Worm (Caenorhabditis elegans): ENCODE measurements around the gene mmaa-1.

The mmaa-1 gene

DNA sequence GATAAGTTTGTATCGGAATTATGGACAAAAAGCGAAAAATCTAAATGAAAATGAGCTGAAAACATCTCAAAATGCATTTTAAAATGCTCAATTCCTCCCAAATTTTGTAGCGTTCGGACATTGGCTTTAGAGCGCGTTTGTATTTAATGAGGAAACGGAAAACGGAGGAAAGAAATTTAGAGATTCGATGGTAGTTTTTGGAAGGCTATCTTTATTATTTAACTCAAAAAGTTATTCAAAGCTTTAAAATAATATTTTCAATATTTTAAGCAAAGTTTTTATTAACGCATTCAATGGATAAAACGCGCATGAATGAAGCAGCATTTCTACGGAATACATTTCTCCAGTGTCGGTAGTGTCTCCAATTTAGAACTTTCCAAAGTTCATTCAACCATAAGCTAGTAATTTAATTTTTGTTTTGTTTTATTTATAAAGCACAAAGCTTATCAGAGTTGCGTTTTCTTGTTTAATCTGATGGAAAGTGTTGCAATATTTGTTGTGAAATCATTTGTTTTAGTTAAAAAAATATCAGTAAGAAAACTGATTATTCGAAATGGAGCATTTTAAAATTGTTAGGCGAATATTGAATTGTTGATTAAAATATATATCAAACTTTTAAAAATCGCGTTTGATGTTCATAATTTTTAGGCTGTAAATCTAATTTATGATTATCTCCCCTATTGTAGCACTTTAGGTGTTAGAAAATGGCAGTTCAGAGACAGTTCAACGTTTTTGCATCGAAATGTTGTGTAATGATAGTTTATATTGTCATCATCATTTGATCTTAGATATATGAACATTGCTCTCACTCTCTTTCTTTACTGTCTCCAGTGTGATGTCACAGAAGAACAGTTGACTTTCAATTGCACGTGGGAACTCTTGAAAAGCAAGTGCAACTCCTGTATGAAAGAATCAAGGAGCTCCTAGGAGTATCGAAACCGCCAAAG, 28.1 kb downstream of the mmaa-1 start (continued):
- peak; percentile 8 for TF ChIP-seq fkh-10 (GFP tag; optimal IDR thresholded peaks at IDR 0.05)
- TF ChIP-seq F16B12.6 (tag; optimal IDR thresholded peaks at IDR 0.05), result peak; percentile 31
- peak; percentile 75 for TF ChIP-seq dsc-1 (tag; optimal IDR thresholded peaks at IDR 0.05)
- no peak for TF ChIP-seq hlh-17 (GFP tag; optimal IDR thresholded peaks at IDR 0.05; ENCODE audit: borderline replicate concordance)
- no peak for TF ChIP-seq nhr-76 (tag; optimal IDR thresholded peaks at IDR 0.05)
- TF ChIP-seq lin-35 (GFP tag; optimal IDR thresholded peaks at IDR 0.05), result peak; percentile 72 to 78
- no peak for TF ChIP-seq tlp-1 (tag; optimal IDR thresholded peaks at IDR 0.05)
- TF ChIP-seq nhr-237 (tag; optimal IDR thresholded peaks at IDR 0.05), result peak; percentile 58
- TF ChIP-seq swsn-7 (tag; optimal IDR thresholded peaks at IDR 0.05), result peak; percentile 73
- peak; percentile 55 for TF ChIP-seq blmp-1 (tag; optimal IDR thresholded peaks at IDR 0.05)
- peak; percentile 62 for TF ChIP-seq fos-1 (tag; optimal IDR thresholded peaks at IDR 0.05)
- no peak for TF ChIP-seq zip-4 (GFP tag; optimal IDR thresholded peaks at IDR 0.05)
- TF ChIP-seq ces-1 (GFP tag; optimal IDR thresholded peaks at IDR 0.05), result no peak
- TF ChIP-seq dpl-1 (GFP tag; optimal IDR thresholded peaks at IDR 0.05), result peak; percentile 55 to 71 (median 61)
- TF ChIP-seq mef-2 (tag; optimal IDR thresholded peaks at IDR 0.05), result no peak
- no peak for TF ChIP-seq lin-39 (tag; optimal IDR thresholded peaks at IDR 0.05)
- TF ChIP-seq jun-1 (tag; optimal IDR thresholded peaks at IDR 0.05), result no peak
- TF ChIP-seq aha-1 (tag; optimal IDR thresholded peaks at IDR 0.05), result no peak
- peak; percentile 17 for TF ChIP-seq ceh-8 (GFP tag; optimal IDR thresholded peaks at IDR 0.05)
- no peak for TF ChIP-seq unc-62 (GFP tag; optimal IDR thresholded peaks at IDR 0.05)
- TF ChIP-seq nhr-19 (GFP tag; conservative IDR thresholded peaks at IDR 0.05), result peak; percentile 56
- peak; percentile 86 for TF ChIP-seq pax-3 (tag; optimal IDR thresholded peaks at IDR 0.05)
- TF ChIP-seq grh-1 (GFP tag; IDR thresholded peaks at IDR 0.05), result no peak
- no peak for TF ChIP-seq nhr-12 (tag; optimal IDR thresholded peaks at IDR 0.05)
- TF ChIP-seq nhr-11 (tag; optimal IDR thresholded peaks at IDR 0.05), result peak; percentile 23
- TF ChIP-seq efl-3 (GFP tag; optimal IDR thresholded peaks at IDR 0.05), result no peak
- no peak for TF ChIP-seq sup-37 (GFP tag; optimal IDR thresholded peaks at IDR 0.05)
- TF ChIP-seq snpc-4 (tag; optimal IDR thresholded peaks at IDR 0.05), result peak; percentile 66
- no peak for TF ChIP-seq sptf-1 (tag; optimal IDR thresholded peaks at IDR 0.05)
- TF ChIP-seq nhr-71 (tag; optimal IDR thresholded peaks at IDR 0.05), result peak; percentile 84
- peak; percentile 67 for TF ChIP-seq C04F5.9 (tag; optimal IDR thresholded peaks at IDR 0.05)
- peak; percentile 17 for TF ChIP-seq fkh-4 (tag; optimal IDR thresholded peaks at IDR 0.05; ENCODE audit: borderline replicate concordance)
- peak; percentile 75 for TF ChIP-seq sox-4 (tag; optimal IDR thresholded peaks at IDR 0.05)
- TF ChIP-seq unc-86 (tag; optimal IDR thresholded peaks at IDR 0.05), result peak; percentile 59
- no peak for TF ChIP-seq pqm-1 (tag; optimal IDR thresholded peaks at IDR 0.05)
- peak; percentile 81 for TF ChIP-seq xbp-1 (tag; optimal IDR thresholded peaks at IDR 0.05)
- TF ChIP-seq ceh-88 (GFP tag; IDR thresholded peaks at IDR 0.05), result peak; percentile 73
- peak; percentile 66 for TF ChIP-seq irx-1 (tag; optimal IDR thresholded peaks at IDR 0.05)
- TF ChIP-seq lin-14 (GFP tag; optimal IDR thresholded peaks at IDR 0.05), result peak; percentile 94
- no peak for TF ChIP-seq mab-9 (GFP tag; IDR thresholded peaks at IDR 0.05)
- TF ChIP-seq C16A3.4 (tag; optimal IDR thresholded peaks at IDR 0.05), result peak; percentile 86
- peak in 3 of 6 experiments; percentile 24 to 70 (median 42) for TF ChIP-seq elt-3 (tag; optimal IDR thresholded peaks at IDR 0.05)
- no peak for TF ChIP-seq unc-30 (tag; optimal IDR thresholded peaks at IDR 0.05)
- TF ChIP-seq Y116A8C.19 (tag; optimal IDR thresholded peaks at IDR 0.05; ENCODE audit: borderline replicate concordance), result no peak
- peak; percentile 65 for TF ChIP-seq vab-15 (tag; optimal IDR thresholded peaks at IDR 0.05)
- peak; percentile 65 for TF ChIP-seq egl-13 (tag; optimal IDR thresholded peaks at IDR 0.05)
- peak; percentile 74 for TF ChIP-seq tbx-2 (tag; optimal IDR thresholded peaks at IDR 0.05)
- TF ChIP-seq ceh-63 (GFP tag; optimal IDR thresholded peaks at IDR 0.05), result no peak
- peak; percentile 12 for TF ChIP-seq aly-2 (tag; optimal IDR thresholded peaks at IDR 0.05)
- no peak for TF ChIP-seq ets-5 (GFP tag; IDR thresholded peaks at IDR 0.05)
- peak; percentile 79 for TF ChIP-seq snu-23 (GFP tag; optimal IDR thresholded peaks at IDR 0.05)

All from whole organism, L1 larva.